Worm (Caenorhabditis elegans): ENCODE measurements around the gene clec-226.

ce11 chrV:13934545-13934944 is 12.2 kb upstream of the clec-226 start, which contains the start of gene R10D12.1:
- TF ChIP-seq lsy-2 (tag; optimal IDR thresholded peaks at IDR 0.05) (no peak), mab-5 (tag; optimal IDR thresholded peaks at IDR 0.05) (no peak), snpc-4 (tag; optimal IDR thresholded peaks at IDR 0.05) (no peak), unc-62 (GFP tag; optimal IDR thresholded peaks at IDR 0.05) (no peak), ztf-11 (tag; optimal IDR thresholded peaks at IDR 0.05) (no peak), nhr-12 (tag; optimal IDR thresholded peaks at IDR 0.05) (no peak), pha-4 (tag; optimal IDR thresholded peaks at IDR 0.05) (no peak), elt-3 (tag; optimal IDR thresholded peaks at IDR 0.05) (no peak), bed-3 (GFP tag; optimal IDR thresholded peaks at IDR 0.05) (no peak), lin-32 (GFP tag; optimal IDR thresholded peaks at IDR 0.05) (no peak)
